Worm (Caenorhabditis elegans): ENCODE data around the gene clec-27.

Gene clec-27

ce11 chrV:16871387-16871786 lies 17.0 kb downstream of the clec-27 start, which contains the start of gene thn-4:
Gene thn-4, minus strand, starts transcription at chrV:16871487.
- TF ChIP-seq ceh-48 (tag; optimal IDR thresholded peaks at IDR 0.05) (no peak), tbx-7 (tag; optimal IDR thresholded peaks at IDR 0.05) (no peak), nhr-232 (tag; optimal IDR thresholded peaks at IDR 0.05) (no peak), elt-2 (tag; optimal IDR thresholded peaks at IDR 0.05) (no peak), ztf-16 (tag; optimal IDR thresholded peaks at IDR 0.05) (no peak), rnt-1 (tag; optimal IDR thresholded peaks at IDR 0.05) (no peak), fkh-10 (GFP tag; optimal IDR thresholded peaks at IDR 0.05) (no peak), hlh-13 (GFP tag; optimal IDR thresholded peaks at IDR 0.05) (no peak), zip-5 (tag; optimal IDR thresholded peaks at IDR 0.05) (no peak), ama-1 (optimal IDR thresholded peaks at IDR 0.05) (no peak), nfya-1 (tag; optimal IDR thresholded peaks at IDR 0.05) (no peak), pqm-1 (tag; optimal IDR thresholded peaks at IDR 0.05) (no peak), K09A11.1 (tag; optimal IDR thresholded peaks at IDR 0.05; ENCODE audit: insufficient read depth) (no peak), fkh-6 (tag; optimal IDR thresholded peaks at IDR 0.05) (no peak), ceh-30 (tag; optimal IDR thresholded peaks at IDR 0.05) (no peak), ceh-45 (GFP tag; IDR thresholded peaks at IDR 0.05) (no peak), C08G9.2 (tag; optimal IDR thresholded peaks at IDR 0.05) (no peak)

- TF ChIP-seq pha-4 (tag; optimal IDR thresholded peaks at IDR 0.05), result no peak
- TF ChIP-seq K09A11.1 (tag; optimal IDR thresholded peaks at IDR 0.05; ENCODE audit: insufficient read depth), result no peak
- no peak for TF ChIP-seq pqm-1 (tag; optimal IDR thresholded peaks at IDR 0.05)
- no peak for TF ChIP-seq ceh-14 (tag; optimal IDR thresholded peaks at IDR 0.05)
- no peak for TF ChIP-seq rnt-1 (tag; optimal IDR thresholded peaks at IDR 0.05)
- TF ChIP-seq dve-1 (tag; optimal IDR thresholded peaks at IDR 0.05), result no peak
- TF ChIP-seq che-1 (tag; optimal IDR thresholded peaks at IDR 0.05), result no peak
- TF ChIP-seq C08G9.2 (tag; optimal IDR thresholded peaks at IDR 0.05), result no peak
- TF ChIP-seq nfya-1 (tag; optimal IDR thresholded peaks at IDR 0.05), result no peak
- TF ChIP-seq odd-2 (tag; optimal IDR thresholded peaks at IDR 0.05), result no peak
- no peak for TF ChIP-seq ceh-24 (tag; optimal IDR thresholded peaks at IDR 0.05)
- no peak for TF ChIP-seq ceh-45 (GFP tag; IDR thresholded peaks at IDR 0.05)
- no peak for TF ChIP-seq ceh-22 (tag; optimal IDR thresholded peaks at IDR 0.05)
- TF ChIP-seq lim-6 (tag; optimal IDR thresholded peaks at IDR 0.05), result no peak
- no peak for TF ChIP-seq ceh-6 (GFP tag; optimal IDR thresholded peaks at IDR 0.05)
- TF ChIP-seq unc-55 (GFP tag; optimal IDR thresholded peaks at IDR 0.05), result no peak
- no peak for TF ChIP-seq ceh-30 (tag; optimal IDR thresholded peaks at IDR 0.05)
- no peak for TF ChIP-seq pha-2 (tag; optimal IDR thresholded peaks at IDR 0.05)
Observed at ce11 chrV:16873642-16874041, 19.2 kb downstream of the clec-27 start, which contains the start of gene srw-23. Gene srw-23, plus strand, starts transcription at chrV:16873942.

ce11 chrV:16874966-16875365 lies 20.5 kb downstream of the clec-27 start, which contains the start of gene F49A5.10:
Gene F49A5.10, plus strand, starts transcription at chrV:16875266.
- TF ChIP-seq Y22D7AL.16 (tag; optimal IDR thresholded peaks at IDR 0.05) (no peak), ceh-19 (GFP tag; optimal IDR thresholded peaks at IDR 0.05) (no peak), nfya-1 (tag; optimal IDR thresholded peaks at IDR 0.05) (no peak), ceh-48 (tag; optimal IDR thresholded peaks at IDR 0.05) (no peak), hlh-15 (tag; optimal IDR thresholded peaks at IDR 0.05) (no peak), eyg-1 (tag; optimal IDR thresholded peaks at IDR 0.05) (no peak), unc-3 (GFP tag; conservative IDR thresholded peaks at IDR 0.05) (no peak), unc-3 (tag; optimal IDR thresholded peaks at IDR 0.05) (no peak), sox-2 (GFP tag; IDR thresholded peaks at IDR 0.05) (no peak), sox-4 (tag; optimal IDR thresholded peaks at IDR 0.05) (no peak), nhr-11 (tag; optimal IDR thresholded peaks at IDR 0.05) (no peak), madf-2 (tag; optimal IDR thresholded peaks at IDR 0.05) (no peak), ceh-14 (tag; optimal IDR thresholded peaks at IDR 0.05) (no peak), zip-5 (tag; optimal IDR thresholded peaks at IDR 0.05) (no peak), mec-3 (tag; optimal IDR thresholded peaks at IDR 0.05; ENCODE audit: borderline replicate concordance) (no peak), ceh-45 (GFP tag; IDR thresholded peaks at IDR 0.05) (no peak), pros-1 (tag; optimal IDR thresholded peaks at IDR 0.05) (no peak)
